Worm (Caenorhabditis elegans): ENCODE results near the gene F59E11.2.

The F59E11.2 gene

DNA sequence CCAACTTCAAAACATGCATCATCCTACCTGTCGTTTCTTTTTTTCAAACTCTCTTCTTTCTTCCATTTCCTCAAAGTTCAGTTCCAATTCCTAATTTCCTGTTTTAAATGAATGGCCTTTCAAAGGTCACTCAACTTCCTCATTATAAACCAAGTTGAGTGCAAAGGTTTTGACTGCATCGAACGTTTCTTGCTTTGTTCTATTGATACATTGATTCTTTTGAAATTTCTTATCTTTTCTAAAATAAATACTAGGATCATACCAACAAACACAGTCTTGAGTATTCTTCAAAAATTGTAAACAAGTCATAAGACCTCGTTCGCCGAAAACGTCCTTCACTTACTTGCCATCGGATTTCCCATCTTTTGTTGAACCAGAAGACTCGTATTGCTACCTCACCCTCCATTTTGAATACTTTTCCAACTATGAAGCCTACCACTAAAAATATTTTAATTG lies 11.1 kb upstream of the F59E11.2 start, which contains the start of gene F59E11.7:
Gene F59E11.7 (plus strand): TSS at position 51 of the 456 bp plus-strand sequence.
- TF ChIP-seq zip-8 (tag; optimal IDR thresholded peaks at IDR 0.05) (no peak), ztf-11 (tag; optimal IDR thresholded peaks at IDR 0.05) (no peak), hlh-1 (tag; optimal IDR thresholded peaks at IDR 0.05) (no peak), lsy-2 (tag; optimal IDR thresholded peaks at IDR 0.05) (no peak), ces-1 (GFP tag; optimal IDR thresholded peaks at IDR 0.05) (no peak), nhr-2 (tag; optimal IDR thresholded peaks at IDR 0.05) (no peak), bed-3 (GFP tag; optimal IDR thresholded peaks at IDR 0.05) (no peak), flh-1 (GFP tag; optimal IDR thresholded peaks at IDR 0.05) (no peak), sem-2 (GFP tag; optimal IDR thresholded peaks at IDR 0.05) (no peak), lin-32 (GFP tag; optimal IDR thresholded peaks at IDR 0.05) (no peak), snpc-4 (tag; optimal IDR thresholded peaks at IDR 0.05) (no peak), ham-2 (GFP tag; optimal IDR thresholded peaks at IDR 0.05) (no peak), ceh-83 (GFP tag; optimal IDR thresholded peaks at IDR 0.05) (no peak), M03D4.4 (tag; optimal IDR thresholded peaks at IDR 0.05) (no peak), pha-4 (tag; optimal IDR thresholded peaks at IDR 0.05) (no peak), blmp-1 (tag; optimal IDR thresholded peaks at IDR 0.05) (no peak), elt-1 (tag; optimal IDR thresholded peaks at IDR 0.05; ENCODE audit: borderline replicate concordance, insufficient read depth) (no peak), cnd-1 (tag; optimal IDR thresholded peaks at IDR 0.05) (no peak)

DNA sequence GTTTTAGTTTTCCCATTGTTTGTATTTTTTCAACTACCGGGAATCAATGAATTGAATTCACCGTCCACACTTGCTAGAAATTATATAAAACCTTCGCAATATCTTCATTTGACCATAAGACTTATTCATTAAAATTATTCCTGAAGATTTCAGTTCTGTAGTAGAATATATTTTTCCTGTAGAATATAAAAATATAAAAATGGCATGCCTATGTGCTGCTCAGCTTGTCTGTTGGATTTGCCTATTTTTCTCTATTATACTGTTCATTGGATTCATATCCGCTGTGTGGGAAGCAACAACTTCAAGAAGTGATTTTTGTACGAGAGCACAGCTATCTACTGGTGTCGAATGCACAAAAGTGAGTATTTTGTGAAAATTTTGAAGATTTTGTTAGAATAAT lies 9.6 kb upstream of the F59E11.2 start, which contains the start of gene F59E11.6:
Gene F59E11.6 (plus strand): TSS at position 111 of the 400 bp plus-strand sequence.
- TF ChIP-seq lin-13 (tag; optimal IDR thresholded peaks at IDR 0.05), result no peak
- no peak for TF ChIP-seq bed-3 (GFP tag; optimal IDR thresholded peaks at IDR 0.05)

DNA sequence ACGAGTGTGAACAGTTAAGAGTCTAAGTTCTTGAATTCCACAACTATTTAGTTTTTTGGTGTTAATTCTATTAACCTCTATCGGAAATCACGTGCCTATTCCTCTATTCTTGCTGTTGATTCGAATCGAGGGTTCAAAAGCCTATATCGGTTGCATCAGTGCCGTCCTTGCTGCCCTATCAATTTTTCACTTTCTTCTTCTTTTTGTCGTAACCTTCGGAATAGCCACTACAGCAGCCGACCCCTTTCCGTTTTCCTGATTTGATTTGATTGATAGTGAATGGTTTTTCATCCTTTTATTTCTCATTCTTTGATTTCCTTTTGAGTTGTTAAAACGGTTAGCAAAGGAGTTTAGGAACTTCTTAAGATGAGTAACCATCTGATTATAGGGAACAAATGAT lies 7.0 kb upstream of the F59E11.2 start:
- no peak for TF ChIP-seq M03D4.4 (tag; optimal IDR thresholded peaks at IDR 0.05)
- TF ChIP-seq unc-120 (tag; optimal IDR thresholded peaks at IDR 0.05; ENCODE audit: poor library complexity, severe bottlenecking), result no peak
- TF ChIP-seq snpc-4 (tag; optimal IDR thresholded peaks at IDR 0.05), result no peak
- no peak for TF ChIP-seq ceh-43 (GFP tag; optimal IDR thresholded peaks at IDR 0.05)
- no peak for TF ChIP-seq mab-5 (tag; optimal IDR thresholded peaks at IDR 0.05)
- no peak for TF ChIP-seq elt-1 (tag; optimal IDR thresholded peaks at IDR 0.05; ENCODE audit: borderline replicate concordance, insufficient read depth)
- no peak for TF ChIP-seq lin-13 (tag; optimal IDR thresholded peaks at IDR 0.05)
- TF ChIP-seq lin-32 (GFP tag; optimal IDR thresholded peaks at IDR 0.05), result no peak

DNA sequence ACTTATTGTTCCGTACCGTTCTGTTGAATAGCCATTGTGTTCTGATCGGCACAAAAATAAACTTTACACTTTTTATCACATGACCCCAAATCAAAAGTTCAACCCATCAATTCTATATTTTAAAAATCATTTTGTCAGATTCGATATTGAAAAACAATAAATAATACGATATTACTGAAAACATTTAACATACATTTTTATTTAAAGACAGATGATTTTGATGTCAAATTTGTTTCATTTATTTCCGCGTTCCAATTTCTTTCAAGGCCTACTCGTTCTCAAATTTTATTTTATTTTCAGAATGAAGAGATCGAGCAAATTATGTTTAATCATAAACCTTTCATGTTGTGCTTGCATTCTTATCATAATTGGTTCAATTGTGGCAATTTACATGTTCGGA lies 6.5 kb upstream of the F59E11.2 start, which contains the start of gene F59E11.5:
Gene F59E11.5 (plus strand): TSS at position 301 of the 400 bp plus-strand sequence.
- no peak for TF ChIP-seq nhr-28 (tag; optimal IDR thresholded peaks at IDR 0.05)
- no peak for TF ChIP-seq lin-13 (tag; optimal IDR thresholded peaks at IDR 0.05)
- no peak for TF ChIP-seq tbx-8 (GFP tag; optimal IDR thresholded peaks at IDR 0.05)
- TF ChIP-seq unc-39 (tag; optimal IDR thresholded peaks at IDR 0.05), result no peak
- TF ChIP-seq sptf-1 (tag; optimal IDR thresholded peaks at IDR 0.05), result no peak
- TF ChIP-seq elt-3 (tag; optimal IDR thresholded peaks at IDR 0.05), result no peak
- TF ChIP-seq unc-120 (tag; optimal IDR thresholded peaks at IDR 0.05; ENCODE audit: poor library complexity, severe bottlenecking), result no peak
- no peak for TF ChIP-seq snpc-4 (tag; optimal IDR thresholded peaks at IDR 0.05)
- TF ChIP-seq ces-1 (GFP tag; optimal IDR thresholded peaks at IDR 0.05), result no peak
- TF ChIP-seq blmp-1 (tag; optimal IDR thresholded peaks at IDR 0.05), result no peak
- TF ChIP-seq ceh-39 (tag; optimal IDR thresholded peaks at IDR 0.05), result no peak
- no peak for TF ChIP-seq M03D4.4 (tag; optimal IDR thresholded peaks at IDR 0.05)
- TF ChIP-seq bed-3 (GFP tag; optimal IDR thresholded peaks at IDR 0.05), result no peak
- TF ChIP-seq nhr-76 (tag; optimal IDR thresholded peaks at IDR 0.05), result no peak
- TF ChIP-seq ham-2 (GFP tag; optimal IDR thresholded peaks at IDR 0.05), result no peak
- TF ChIP-seq elt-1 (tag; optimal IDR thresholded peaks at IDR 0.05; ENCODE audit: borderline replicate concordance, insufficient read depth), result no peak
- TF ChIP-seq nhr-237 (tag; optimal IDR thresholded peaks at IDR 0.05), result no peak
- no peak for TF ChIP-seq ceh-43 (GFP tag; optimal IDR thresholded peaks at IDR 0.05)

DNA sequence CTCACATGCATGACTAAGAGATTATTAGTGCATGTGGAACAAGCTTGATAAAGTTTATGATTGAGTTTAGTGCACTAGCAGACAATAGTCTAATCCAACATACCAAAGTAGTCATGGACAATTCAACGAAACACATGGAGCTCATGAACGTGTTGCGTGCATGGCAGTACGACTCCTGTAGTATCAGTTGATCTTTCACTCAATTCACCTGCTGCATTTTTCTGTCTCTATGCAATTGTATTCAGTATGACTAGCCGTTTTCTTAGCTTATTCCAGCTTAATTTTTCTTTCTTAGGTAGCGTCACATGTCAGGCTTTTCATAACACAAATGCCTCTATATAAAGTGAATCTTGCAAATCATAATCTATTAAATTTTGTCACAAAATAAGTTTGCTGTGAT lies 2.0 kb downstream of the F59E11.2 start, which contains the start of gene srx-1:
Gene srx-1 (plus strand): TSS at position 382 of the 400 bp plus-strand sequence.
- no peak for TF ChIP-seq ceh-83 (GFP tag; optimal IDR thresholded peaks at IDR 0.05)
- no peak for TF ChIP-seq hlh-1 (tag; optimal IDR thresholded peaks at IDR 0.05)
- TF ChIP-seq unc-120 (tag; optimal IDR thresholded peaks at IDR 0.05; ENCODE audit: poor library complexity, severe bottlenecking), result no peak
- TF ChIP-seq lin-32 (GFP tag; optimal IDR thresholded peaks at IDR 0.05), result no peak
- TF ChIP-seq sptf-1 (tag; optimal IDR thresholded peaks at IDR 0.05), result no peak
- TF ChIP-seq M03D4.4 (tag; optimal IDR thresholded peaks at IDR 0.05), result no peak
- no peak for TF ChIP-seq unc-39 (tag; optimal IDR thresholded peaks at IDR 0.05)
- TF ChIP-seq mls-2 (tag; optimal IDR thresholded peaks at IDR 0.05), result no peak
